Fruit fly (Drosophila melanogaster) whole organism, prepupa: ENCODE results near the gene Atet.

Experiments
- CG10669 ChIP-seq: fragments of 200-800 bp; sonication (Bioruptor generic); optimal IDR thresholded peaks from 3 replicates; lab custom pipeline; 2018; ENCODE audit warnings: missing biosample characterization, mild to moderate bottlenecking, missing genetic modification characterization, moderate library complexity
- CG15336 ChIP-seq: fragments of 200-800 bp; sonication (Bioruptor generic); IDR thresholded peaks from 2 replicates; pipeline ENCODE4 v1.3.6; 2022; ENCODE audit warnings: missing biosample characterization, missing genetic modification characterization
- CG16779 ChIP-seq: fragments of 200-800 bp; sonication (Bioruptor generic); optimal IDR thresholded peaks from 3 replicates; lab custom pipeline; 2017; ENCODE audit warnings: missing biosample characterization, mild to moderate bottlenecking, missing genetic modification characterization
- CG3032 ChIP-seq: fragments of 200-800 bp; optimal IDR thresholded peaks from 2 replicates; lab custom pipeline; 2019; ENCODE audit warnings: missing biosample characterization, mild to moderate bottlenecking, missing genetic modification characterization, moderate library complexity
- CG34406 ChIP-seq: fragments of 200-800 bp; sonication (Bioruptor generic); optimal IDR thresholded peaks from 3 replicates; lab custom pipeline; 2016; ENCODE audit warnings: missing biosample characterization, missing genetic modification characterization
- CG4318 ChIP-seq: fragments of 200-800 bp; sonication (Bioruptor generic); optimal IDR thresholded peaks from 3 replicates; lab custom pipeline; 2017; ENCODE audit warnings: missing biosample characterization, mild to moderate bottlenecking, missing genetic modification characterization
- CG6163 ChIP-seq: fragments of 200-800 bp; sonication (Bioruptor generic); IDR thresholded peaks from 3 replicates; pipeline ENCODE4 v1.3.6; 2022; ENCODE audit warnings: missing biosample characterization, missing genetic modification characterization
- CG6792 ChIP-seq: fragments of 200-800 bp; sonication (Bioruptor generic); optimal IDR thresholded peaks from 3 replicates; lab custom pipeline; 2016; ENCODE audit warnings: missing biosample characterization, missing genetic modification characterization
- CG6808 ChIP-seq: fragments of 200-800 bp; sonication (Bioruptor generic); optimal IDR thresholded peaks from 3 replicates; lab custom pipeline; 2017; ENCODE audit warnings: missing biosample characterization, missing genetic modification characterization, mild to moderate bottlenecking, moderate library complexity, missing genetic modification reagents
- CG6854 ChIP-seq: fragments of 200-800 bp; sonication (Bioruptor generic); optimal IDR thresholded peaks from 2 replicates; lab custom pipeline; 2017; ENCODE audit warnings: missing biosample characterization, mild to moderate bottlenecking, missing genetic modification characterization
- CG7368 ChIP-seq: fragments of 200-800 bp; sonication (Bioruptor generic); optimal IDR thresholded peaks from 3 replicates; lab custom pipeline; 2016; ENCODE audit warnings: missing biosample characterization, missing genetic modification characterization
- CG8119 ChIP-seq: fragments of 200-800 bp; sonication (Bioruptor generic); IDR thresholded peaks from 3 replicates; pipeline ENCODE4 v1.3.6; 2022; ENCODE audit warnings: missing biosample characterization, missing genetic modification characterization
- CG9139 ChIP-seq: fragments of 200-800 bp; sonication (Bioruptor generic); optimal IDR thresholded peaks from 3 replicates; lab custom pipeline; 2017; ENCODE audit warnings: missing biosample characterization, mild to moderate bottlenecking, missing genetic modification characterization
- Eip93F ChIP-seq: fragments of 200-800 bp; sonication (Bioruptor generic); optimal IDR thresholded peaks from 2 replicates; lab custom pipeline; 2016; ENCODE audit warnings: missing biosample characterization, mild to moderate bottlenecking, missing genetic modification characterization
- Ets96B ChIP-seq: fragments of 200-800 bp; optimal IDR thresholded peaks from 2 replicates; lab custom pipeline; 2019; ENCODE audit warnings: missing biosample characterization, mild to moderate bottlenecking, missing genetic modification characterization, moderate library complexity
- Hr38 ChIP-seq: sonication (Bioruptor generic); optimal IDR thresholded peaks from 2 replicates; lab custom pipeline; 2016; ENCODE audit warnings: missing biosample characterization, missing genetic modification characterization
- OdsH ChIP-seq: fragments of 200-800 bp; sonication (Bioruptor generic); optimal IDR thresholded peaks from 3 replicates; lab custom pipeline; 2016; ENCODE audit warnings: missing biosample characterization, missing genetic modification characterization
- Smox ChIP-seq: fragments of 200-800 bp; sonication (Bioruptor generic); optimal IDR thresholded peaks from 3 replicates; lab custom pipeline; 2016; ENCODE audit warnings: missing biosample characterization, missing genetic modification characterization
- Sox14 ChIP-seq: fragments of 200-800 bp; sonication (Bioruptor generic); optimal IDR thresholded peaks from 3 replicates; lab custom pipeline; 2016; ENCODE audit warnings: missing biosample characterization, missing genetic modification characterization
- achi ChIP-seq: fragments of 200-800 bp; sonication (Bioruptor generic); optimal IDR thresholded peaks from 3 replicates; lab custom pipeline; 2016; ENCODE audit warnings: missing biosample characterization, missing genetic modification characterization
- acj6 ChIP-seq: fragments of 200-800 bp; sonication (Bioruptor generic); optimal IDR thresholded peaks from 3 replicates; lab custom pipeline; 2016; ENCODE audit warnings: missing biosample characterization, missing genetic modification characterization
- dac ChIP-seq: fragments of 200-800 bp; sonication (Bioruptor generic); optimal IDR thresholded peaks from 2 replicates; lab custom pipeline; 2017; ENCODE audit warnings: missing biosample characterization, mild to moderate bottlenecking, missing genetic modification characterization
- dsx ChIP-seq: fragments of 200-800 bp; optimal IDR thresholded peaks from 3 replicates; lab custom pipeline; 2019; ENCODE audit warnings: missing biosample characterization, mild to moderate bottlenecking, missing genetic modification characterization, moderate library complexity; ENCODE audit not compliant: poor library complexity, severe bottlenecking
- eg ChIP-seq: fragments of 200-800 bp; sonication (Bioruptor generic); IDR thresholded peaks from 3 replicates; pipeline ENCODE4 v1.3.6; 2022; ENCODE audit warnings: missing biosample characterization, missing genetic modification characterization
- esn ChIP-seq: fragments of 200-800 bp; sonication (Bioruptor generic); optimal IDR thresholded peaks from 2 replicates; lab custom pipeline; 2016; ENCODE audit warnings: missing biosample characterization, mild to moderate bottlenecking, missing genetic modification characterization, moderate library complexity
- fd59A ChIP-seq: fragments of 200-800 bp; sonication (Bioruptor generic); optimal IDR thresholded peaks from 2 replicates; lab custom pipeline; 2017; ENCODE audit warnings: missing biosample characterization, mild to moderate bottlenecking, missing genetic modification characterization, missing genetic modification reagents
- fd85E ChIP-seq: fragments of 200-800 bp; sonication (Bioruptor generic); optimal IDR thresholded peaks from 3 replicates; lab custom pipeline; 2016; ENCODE audit warnings: missing biosample characterization, missing genetic modification characterization
- salr ChIP-seq, 2 experiments: fragments of 200-800 bp; sonication (Bioruptor generic); optimal IDR thresholded peaks; 3 replicates each; lab custom pipeline; 2016 to 2018; ENCODE audit warnings: missing biosample characterization in 2 of 2, missing genetic modification characterization in 2 of 2, mild to moderate bottlenecking in 1 of 2
- svp ChIP-seq: fragments of 200-800 bp; sonication (Bioruptor generic); peaks from one replicate; lab custom pipeline; 2016; ENCODE audit warnings: missing biosample characterization, missing genetic modification characterization
- topi ChIP-seq: fragments of 200-800 bp; sonication (Bioruptor generic); optimal IDR thresholded peaks from 3 replicates; lab custom pipeline; 2016; ENCODE audit warnings: missing biosample characterization, missing genetic modification characterization

Atet gene

dm6 chr2L:4310028-4310658 lies 23.6 kb upstream of the Atet start:
- TF ChIP-seq CG34406 (GFP tag; lab: Kevin White, UChicago) (no peak), svp (GFP tag; lab: Kevin White, UChicago) (peak; percentile 3)

DNA sequence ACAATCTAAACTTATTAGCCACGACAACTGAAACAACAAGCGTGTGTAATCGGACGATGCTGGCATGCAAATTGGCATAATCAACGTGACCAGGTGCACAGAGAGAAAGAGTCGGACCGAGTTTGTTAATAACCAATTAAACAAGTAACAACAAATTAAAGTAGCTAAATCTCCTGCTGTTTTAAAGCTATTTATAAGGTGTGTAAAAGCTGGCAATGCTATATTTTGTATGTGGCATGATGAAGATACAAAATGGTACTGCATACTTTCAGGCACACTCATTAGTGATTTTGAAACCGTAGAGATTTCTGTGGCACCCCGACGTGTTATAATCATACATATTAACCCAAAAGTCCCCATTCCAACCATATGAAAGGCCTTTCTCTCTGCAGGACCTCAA lies 15.8 kb upstream of the Atet start:
- TF ChIP-seq OdsH (GFP tag; lab: Kevin White, UChicago), result no peak
- no peak for TF ChIP-seq CG7368 (GFP tag; lab: Kevin White, UChicago)
- TF ChIP-seq CG34406 (GFP tag; lab: Kevin White, UChicago), result no peak
- no peak for TF ChIP-seq CG3032 (tag; lab: Kevin White, UChicago)
- no peak for TF ChIP-seq achi
- TF ChIP-seq CG6808 (GFP tag; lab: Kevin White, UChicago), result no peak
- no peak for TF ChIP-seq esn (GFP tag; lab: Kevin White, UChicago)
- no peak for TF ChIP-seq dsx
- TF ChIP-seq CG8119 (GFP tag; lab: Robert Waterston, UW), result no peak
- TF ChIP-seq dac (GFP tag; lab: Kevin White, UChicago), result no peak
- TF ChIP-seq CG10669, result no peak
- no peak for TF ChIP-seq CG4318 (GFP tag; lab: Kevin White, UChicago)
- no peak for TF ChIP-seq acj6 (GFP tag; lab: Kevin White, UChicago)

- TF ChIP-seq CG15336 (GFP tag; lab: Robert Waterston, UW) (0 out of 2 replicates have a peak, but pooled peaks have one; percentile 17), CG6163 (GFP tag; lab: Robert Waterston, UW) (no peak), eg (GFP tag; lab: Robert Waterston, UW) (0 out of 3 replicates have a peak, but pooled peaks have one; percentile 20), dsx (no peak)
These were observed 9.5 kb upstream of the Atet start, which contains the start of gene bdl for dm6 chr2L:4324254-4324653. Gene bdl, plus strand, starts transcription at chr2L:4324554.

- TF ChIP-seq fd59A, result no peak
- TF ChIP-seq OdsH (GFP tag; lab: Kevin White, UChicago), result no peak
- peak; percentile 100 for TF ChIP-seq CG6808 (GFP tag; lab: Kevin White, UChicago)
- TF ChIP-seq Eip93F, result no peak
- no peak for TF ChIP-seq CG16779 (tag; lab: Kevin White, UChicago)
- no peak for TF ChIP-seq CG9139
- TF ChIP-seq CG15336 (GFP tag; lab: Robert Waterston, UW), result no peak
These were observed 1.9 kb upstream of the Atet start for dm6 chr2L:4331779-4332328.

- TF ChIP-seq CG6163 (GFP tag; lab: Robert Waterston, UW) (no peak), Sox14 (GFP tag; lab: Kevin White, UChicago) (no peak), CG16779 (tag; lab: Kevin White, UChicago) (no peak), CG6792 (GFP tag; lab: Kevin White, UChicago) (no peak), acj6 (GFP tag; lab: Kevin White, UChicago) (no peak), dac (GFP tag; lab: Kevin White, UChicago) (no peak), CG34406 (GFP tag; lab: Kevin White, UChicago) (no peak), Hr38 (GFP tag; lab: Kevin White, UChicago) (no peak), CG7368 (GFP tag; lab: Kevin White, UChicago) (no peak), CG9139 (no peak), fd85E (GFP tag; lab: Kevin White, UChicago) (no peak), Ets96B (tag; lab: Kevin White, UChicago) (no peak), salr (GFP tag; optimal IDR thresholded peaks at IDR 0.05; lab: Kevin White, UChicago) (no peak), CG6854 (GFP tag; lab: Kevin White, UChicago) (no peak), CG8119 (GFP tag; lab: Robert Waterston, UW) (no peak), topi (GFP tag; lab: Kevin White, UChicago) (no peak), Smox (GFP tag; lab: Kevin White, UChicago) (no peak)
These were observed 1.1 kb upstream of the Atet start for dm6 chr2L:4332583-4332961.
